Worm (Caenorhabditis elegans): ENCODE measurements around the gene pho-13.

The pho-13 gene

ce11 chrII:8811825-8812224 is 5.0 kb upstream of the pho-13 start:
- peak; percentile 91 for TF ChIP-seq ama-1 (optimal IDR thresholded peaks at IDR 0.05)
- no peak for TF ChIP-seq elt-1 (tag; optimal IDR thresholded peaks at IDR 0.05)
- no peak for TF ChIP-seq pha-4 (tag; optimal IDR thresholded peaks at IDR 0.05)
- TF ChIP-seq eor-1 (tag; optimal IDR thresholded peaks at IDR 0.05): no peak
- TF ChIP-seq daf-12 (tag; optimal IDR thresholded peaks at IDR 0.05): no peak
- TF ChIP-seq nhr-11 (tag; optimal IDR thresholded peaks at IDR 0.05): no peak
- no peak for TF ChIP-seq lin-15B (tag; optimal IDR thresholded peaks at IDR 0.05)
- TF ChIP-seq lin-39 (tag; optimal IDR thresholded peaks at IDR 0.05): peak; percentile 23
- TF ChIP-seq egl-5 (tag; optimal IDR thresholded peaks at IDR 0.05): no peak
- no peak for TF ChIP-seq fkh-10 (GFP tag; optimal IDR thresholded peaks at IDR 0.05)
- TF ChIP-seq nfya-1 (tag; optimal IDR thresholded peaks at IDR 0.05; ENCODE audit: insufficient read depth): no peak
- TF ChIP-seq nhr-12 (tag; optimal IDR thresholded peaks at IDR 0.05): no peak
- no peak for TF ChIP-seq lsy-12 (tag; optimal IDR thresholded peaks at IDR 0.05)
- TF ChIP-seq nhr-237 (tag; optimal IDR thresholded peaks at IDR 0.05): no peak
- TF ChIP-seq nhr-76 (tag; optimal IDR thresholded peaks at IDR 0.05): no peak
- no peak for TF ChIP-seq unc-39 (tag; optimal IDR thresholded peaks at IDR 0.05)
- no peak for TF ChIP-seq nhr-23 (tag; optimal IDR thresholded peaks at IDR 0.05)
- TF ChIP-seq R02D3.7 (tag; optimal IDR thresholded peaks at IDR 0.05): no peak
- no peak for TF ChIP-seq ztf-4 (tag; optimal IDR thresholded peaks at IDR 0.05)
- TF ChIP-seq ceh-28 (tag; optimal IDR thresholded peaks at IDR 0.05): no peak
- peak; percentile 3 for TF ChIP-seq nhr-25 (tag; optimal IDR thresholded peaks at IDR 0.05)
- no peak for TF ChIP-seq pqm-1 (tag; optimal IDR thresholded peaks at IDR 0.05)
- TF ChIP-seq nhr-43 (tag; optimal IDR thresholded peaks at IDR 0.05; ENCODE audit: poor library complexity, severe bottlenecking): peak; percentile 9
- no peak for TF ChIP-seq fkh-2 (tag; optimal IDR thresholded peaks at IDR 0.05)
- TF ChIP-seq ztf-11 (tag; optimal IDR thresholded peaks at IDR 0.05): no peak

- no peak for TF ChIP-seq R02D3.7 (tag; optimal IDR thresholded peaks at IDR 0.05)
- peak; percentile 7 for TF ChIP-seq nhr-23 (tag; optimal IDR thresholded peaks at IDR 0.05)
- no peak for TF ChIP-seq elt-1 (tag; optimal IDR thresholded peaks at IDR 0.05)
- TF ChIP-seq elt-2 (tag; optimal IDR thresholded peaks at IDR 0.05): no peak
- TF ChIP-seq pha-4 (tag; optimal IDR thresholded peaks at IDR 0.05): peak; percentile 66
- TF ChIP-seq nhr-76 (tag; optimal IDR thresholded peaks at IDR 0.05): no peak
Observed at ce11 chrII:8810679-8811413, 4.0 kb upstream of the pho-13 start, which contains the start of the genes F46C5.9 and rer-1. Gene F46C5.9, minus strand, starts transcription at chrII:8810729. Gene rer-1, plus strand, starts transcription at chrII:8811370.

ce11 chrII:8808482-8808881 is 1.7 kb upstream of the pho-13 start, which contains the start of gene F07H5.10:
Gene F07H5.10, minus strand, starts transcription at chrII:8808582.
- no peak for TF ChIP-seq ceh-82 (tag; optimal IDR thresholded peaks at IDR 0.05)
- TF ChIP-seq nhr-67 (tag; optimal IDR thresholded peaks at IDR 0.05): no peak
- no peak for TF ChIP-seq ztf-11 (tag; optimal IDR thresholded peaks at IDR 0.05)
- TF ChIP-seq ceh-16 (tag; optimal IDR thresholded peaks at IDR 0.05): no peak
- TF ChIP-seq fkh-10 (GFP tag; optimal IDR thresholded peaks at IDR 0.05): no peak
- no peak for TF ChIP-seq pha-4 (tag; optimal IDR thresholded peaks at IDR 0.05)
- no peak for TF ChIP-seq egl-27 (tag; optimal IDR thresholded peaks at IDR 0.05)
- no peak for TF ChIP-seq fkh-2 (tag; optimal IDR thresholded peaks at IDR 0.05)
- no peak for TF ChIP-seq lsy-12 (tag; optimal IDR thresholded peaks at IDR 0.05)
- no peak for TF ChIP-seq unc-62 (GFP tag; optimal IDR thresholded peaks at IDR 0.05)
- no peak for TF ChIP-seq elt-2 (tag; optimal IDR thresholded peaks at IDR 0.05)
- TF ChIP-seq aly-2 (tag; optimal IDR thresholded peaks at IDR 0.05): no peak
- TF ChIP-seq fos-1 (tag; optimal IDR thresholded peaks at IDR 0.05): no peak
- TF ChIP-seq ama-1 (optimal IDR thresholded peaks at IDR 0.05): no peak
- TF ChIP-seq jun-1 (tag; optimal IDR thresholded peaks at IDR 0.05): no peak
- TF ChIP-seq zag-1 (tag; optimal IDR thresholded peaks at IDR 0.05): no peak
- TF ChIP-seq nhr-76 (tag; optimal IDR thresholded peaks at IDR 0.05): no peak

ce11 chrII:8800830-8801229 is 6.0 kb downstream of the pho-13 start, which contains the start of gene appg-2:
Gene appg-2, plus strand, starts transcription at chrII:8801130.
- no peak for TF ChIP-seq nhr-28 (tag; optimal IDR thresholded peaks at IDR 0.05)
- no peak for TF ChIP-seq lin-39 (tag; optimal IDR thresholded peaks at IDR 0.05)
- TF ChIP-seq nhr-237 (tag; optimal IDR thresholded peaks at IDR 0.05): no peak
- no peak for TF ChIP-seq elt-3 (tag; optimal IDR thresholded peaks at IDR 0.05)
- TF ChIP-seq nhr-23 (tag; optimal IDR thresholded peaks at IDR 0.05): no peak
- TF ChIP-seq zag-1 (tag; optimal IDR thresholded peaks at IDR 0.05): no peak
- TF ChIP-seq lsy-12 (tag; optimal IDR thresholded peaks at IDR 0.05): no peak
- TF ChIP-seq snpc-4 (tag; optimal IDR thresholded peaks at IDR 0.05): no peak
- TF ChIP-seq sea-2 (GFP tag; optimal IDR thresholded peaks at IDR 0.05): no peak
- no peak for TF ChIP-seq unc-39 (tag; optimal IDR thresholded peaks at IDR 0.05)
